Worm (Caenorhabditis elegans) whole organism, late embryonic: ENCODE data around the gene bnc-1.

ENCODE experiments used
- ceh-14 ChIP-seq: sonication (generic microtip); optimal IDR thresholded peaks from 2 replicates; lab custom pipeline; 2016; ENCODE audit warnings: missing genotype, missing genetic modification characterization, missing compliant biosample characterization
- pat-9 ChIP-seq: fragments of 200-800 bp; sonication (Bioruptor generic); optimal IDR thresholded peaks from 2 replicates; lab custom pipeline; 2018; ENCODE audit warnings: mild to moderate bottlenecking, missing genetic modification characterization, moderate library complexity, missing compliant biosample characterization
- ref-2 ChIP-seq: sonication (generic microtip); optimal IDR thresholded peaks from 2 replicates; lab custom pipeline; 2016; ENCODE audit warnings: missing genetic modification characterization, missing compliant biosample characterization
- ztf-16 ChIP-seq: sonication (generic microtip); optimal IDR thresholded peaks from 2 replicates; lab custom pipeline; 2017; ENCODE audit warnings: missing genetic modification characterization, missing compliant biosample characterization

DNA sequence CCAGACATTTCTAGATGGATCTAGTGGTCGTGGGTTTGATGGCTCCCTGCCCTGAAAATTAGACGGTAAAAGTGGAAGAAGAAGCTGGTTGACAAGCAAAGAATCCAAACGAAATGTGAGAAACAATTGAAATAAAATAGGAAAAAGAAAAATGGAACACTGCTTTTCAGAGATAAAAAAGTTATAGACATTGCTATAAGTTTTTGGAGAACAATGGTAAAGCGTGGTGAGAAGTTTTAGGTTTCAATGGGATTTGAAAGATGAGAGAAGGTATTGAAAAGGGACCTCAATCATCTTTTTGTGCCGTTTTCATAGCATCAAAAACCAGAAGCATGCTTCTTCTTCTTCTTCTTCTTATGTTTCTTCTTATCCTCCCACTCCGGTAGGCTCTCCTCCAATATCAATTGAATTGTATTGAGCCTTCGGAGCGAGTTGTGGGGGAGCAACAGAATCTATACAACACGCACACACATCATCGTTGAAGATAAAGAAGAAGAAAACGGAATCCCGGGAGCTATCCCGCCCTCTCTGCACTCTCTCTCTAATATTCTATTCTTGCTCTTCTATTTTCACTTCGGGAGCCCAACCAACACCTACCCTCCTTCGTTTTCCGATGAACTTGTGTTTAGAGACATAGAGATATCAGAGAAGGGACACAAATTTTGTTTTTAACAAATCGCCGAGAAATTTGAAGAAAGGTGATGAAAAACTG, 42.4 kb downstream of the bnc-1 start, which contains the start of gene myo-3:
- no peak for TF ChIP-seq ztf-16
- no peak for TF ChIP-seq ceh-14 (tag; lab: Kevin White, UChicago)
- no peak for TF ChIP-seq ref-2 (tag; lab: Kevin White, UChicago)
- no peak for TF ChIP-seq pat-9 (tag; lab: Kevin White, UChicago)
